Worm (Caenorhabditis elegans): ENCODE data around the gene nspd-3.
"Not testable (repeated sequence)": the region's sequence is repeated elsewhere in the genome, so short reads cannot be mapped to it uniquely, and the experiment has no call there.

nspd-3 gene

DNA sequence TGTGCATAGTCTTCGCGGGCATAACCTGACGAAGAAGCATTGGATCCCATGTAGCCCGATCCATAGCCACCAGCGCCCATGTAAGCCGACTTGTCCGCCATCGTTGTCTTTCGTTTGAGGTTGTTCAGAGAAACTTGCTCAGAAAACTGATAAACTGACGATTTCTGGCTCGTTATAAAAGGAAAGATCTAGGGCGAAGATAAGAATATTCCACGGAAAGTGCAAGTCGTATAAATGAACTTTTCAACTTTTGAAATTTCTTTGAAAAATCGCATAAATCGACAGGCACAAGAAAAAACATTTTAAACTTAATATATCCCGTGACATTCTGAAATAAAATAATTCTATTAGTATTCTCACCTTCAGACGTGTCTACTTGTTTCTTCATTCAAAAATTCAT is at the start of gene nspd-3, which contains the start of gene C24D10.2:
Gene nspd-3, minus strand, starts transcription at position 101 of the 400 bp plus-strand sequence.
Gene C24D10.2, plus strand, starts transcription at position 399 of the 400 bp plus-strand sequence.
- TF ChIP-seq dao-5, him-1, W03F9.2 (tag; optimal IDR thresholded peaks at IDR 0.05): not testable (repeated sequence)

DNA sequence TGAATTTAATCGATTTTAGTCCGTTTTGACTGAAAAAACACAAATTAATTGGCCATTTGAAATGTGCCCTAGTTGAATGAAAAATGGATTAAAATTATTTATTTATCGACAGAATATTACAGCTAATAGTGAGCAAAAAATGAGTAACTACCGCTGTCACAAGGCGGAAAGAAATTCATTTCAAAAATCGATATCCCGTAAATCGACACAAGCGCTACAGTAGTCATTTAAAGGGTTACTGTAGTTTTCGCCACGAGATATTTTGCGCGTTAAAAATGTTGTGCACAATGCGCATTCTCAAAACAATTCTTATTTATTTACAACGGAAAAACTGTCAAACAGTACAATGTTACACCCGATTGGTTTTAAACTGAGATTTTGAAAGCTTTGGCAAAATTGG is 47.8 kb upstream of the nspd-3 start:
- no peak for TF ChIP-seq him-1 (tag; optimal IDR thresholded peaks at IDR 0.05)

DNA sequence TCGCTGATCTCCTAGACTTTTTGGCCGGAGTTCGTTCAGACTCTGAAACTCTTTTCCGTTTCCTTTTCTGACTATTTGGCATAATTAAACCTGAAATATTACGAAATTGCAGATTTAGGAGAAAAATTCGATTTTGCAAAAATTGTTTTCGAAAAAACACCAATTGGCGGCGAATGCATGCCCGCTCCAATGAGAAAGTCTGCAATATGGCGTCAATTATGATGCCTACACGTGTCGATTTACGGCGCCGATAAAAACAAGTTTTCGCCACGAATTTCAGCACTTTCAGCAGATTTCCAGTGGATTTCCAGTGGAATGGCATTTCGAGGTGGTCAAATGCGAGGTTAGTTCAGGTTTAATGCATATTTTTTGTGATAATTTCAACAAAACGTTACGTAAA is 46.5 kb upstream of the nspd-3 start, which contains the start of the genes Y59E9AL.36 and nbet-1:
Gene Y59E9AL.36, minus strand, starts transcription at position 92 of the 400 bp plus-strand sequence.
Gene nbet-1, plus strand, starts transcription at position 112 of the 400 bp plus-strand sequence.
- TF ChIP-seq him-1 (tag; optimal IDR thresholded peaks at IDR 0.05) (no peak), dao-5 (tag; optimal IDR thresholded peaks at IDR 0.05) (no peak), W03F9.2 (tag; optimal IDR thresholded peaks at IDR 0.05) (peak; percentile 64)

DNA sequence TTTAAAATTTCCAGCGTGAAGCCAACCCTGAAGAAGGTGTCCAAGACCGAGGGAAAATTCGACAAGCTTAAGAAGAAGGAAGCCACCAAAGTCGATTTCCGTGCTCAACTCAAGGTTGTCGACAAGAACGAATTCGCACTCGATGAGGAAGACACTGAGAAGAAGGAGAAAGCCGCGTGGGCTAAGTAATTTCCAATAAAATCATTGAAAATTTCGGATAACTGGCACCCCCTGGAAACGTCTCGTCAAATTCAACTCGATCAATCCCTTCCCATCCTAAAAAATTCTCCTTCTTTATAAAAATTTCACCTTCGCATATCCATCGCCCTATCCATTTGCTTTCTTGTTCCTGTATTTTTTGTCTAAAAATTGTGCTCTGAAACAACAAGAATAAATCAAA is 43.9 kb upstream of the nspd-3 start:
- TF ChIP-seq W03F9.2 (tag; optimal IDR thresholded peaks at IDR 0.05) (no peak), dao-5 (tag; optimal IDR thresholded peaks at IDR 0.05) (no peak), him-1 (tag; optimal IDR thresholded peaks at IDR 0.05) (no peak)

ce11 chrIV:5204573-5204972 is 41.7 kb upstream of the nspd-3 start, which contains the start of gene tni-4:
Gene tni-4 (plus strand): TSS chrIV:5204591.
- TF ChIP-seq dao-5 (tag; optimal IDR thresholded peaks at IDR 0.05): no peak
- TF ChIP-seq him-1 (tag; optimal IDR thresholded peaks at IDR 0.05): no peak
- no peak for TF ChIP-seq W03F9.2 (tag; optimal IDR thresholded peaks at IDR 0.05)

- TF ChIP-seq dao-5 (tag; optimal IDR thresholded peaks at IDR 0.05) (no peak), him-1 (tag; optimal IDR thresholded peaks at IDR 0.05) (no peak)
Observed at ce11 chrIV:5202575-5202974, 39.7 kb upstream of the nspd-3 start.

- TF ChIP-seq him-1 (tag; optimal IDR thresholded peaks at IDR 0.05) (no peak), W03F9.2 (tag; optimal IDR thresholded peaks at IDR 0.05) (no peak), dao-5 (tag; optimal IDR thresholded peaks at IDR 0.05) (no peak)
Observed at ce11 chrIV:5200813-5201212, 38.0 kb upstream of the nspd-3 start.

- TF ChIP-seq dao-5 (tag; optimal IDR thresholded peaks at IDR 0.05) (no peak), him-1 (tag; optimal IDR thresholded peaks at IDR 0.05) (no peak), W03F9.2 (tag; optimal IDR thresholded peaks at IDR 0.05) (no peak)
Observed at ce11 chrIV:5195531-5195930, 32.7 kb upstream of the nspd-3 start, which contains the start of gene gpa-18. Gene gpa-18 (minus strand): TSS chrIV:5195631.

DNA sequence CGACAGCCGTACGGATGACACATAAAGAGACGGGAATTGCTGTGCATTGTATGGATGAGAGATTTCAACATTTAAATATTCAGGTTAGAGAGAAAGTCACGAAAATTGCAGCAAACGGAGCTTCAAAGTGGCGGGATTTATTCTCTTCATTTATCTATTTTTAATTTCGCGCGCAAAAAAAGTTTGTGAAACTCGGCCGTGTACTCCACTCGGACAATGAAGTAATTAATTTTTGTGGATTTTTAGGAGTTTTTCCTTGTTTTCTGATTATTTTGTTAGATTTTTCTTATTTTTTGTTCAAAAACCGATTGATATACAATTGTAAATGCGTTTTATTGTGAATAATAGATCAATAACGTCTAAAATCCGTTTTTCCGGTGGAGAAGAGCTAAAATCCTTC is 25.2 kb upstream of the nspd-3 start:
- TF ChIP-seq dao-5 (tag; optimal IDR thresholded peaks at IDR 0.05) (no peak), W03F9.2 (tag; optimal IDR thresholded peaks at IDR 0.05) (no peak), him-1 (tag; optimal IDR thresholded peaks at IDR 0.05) (no peak)

DNA sequence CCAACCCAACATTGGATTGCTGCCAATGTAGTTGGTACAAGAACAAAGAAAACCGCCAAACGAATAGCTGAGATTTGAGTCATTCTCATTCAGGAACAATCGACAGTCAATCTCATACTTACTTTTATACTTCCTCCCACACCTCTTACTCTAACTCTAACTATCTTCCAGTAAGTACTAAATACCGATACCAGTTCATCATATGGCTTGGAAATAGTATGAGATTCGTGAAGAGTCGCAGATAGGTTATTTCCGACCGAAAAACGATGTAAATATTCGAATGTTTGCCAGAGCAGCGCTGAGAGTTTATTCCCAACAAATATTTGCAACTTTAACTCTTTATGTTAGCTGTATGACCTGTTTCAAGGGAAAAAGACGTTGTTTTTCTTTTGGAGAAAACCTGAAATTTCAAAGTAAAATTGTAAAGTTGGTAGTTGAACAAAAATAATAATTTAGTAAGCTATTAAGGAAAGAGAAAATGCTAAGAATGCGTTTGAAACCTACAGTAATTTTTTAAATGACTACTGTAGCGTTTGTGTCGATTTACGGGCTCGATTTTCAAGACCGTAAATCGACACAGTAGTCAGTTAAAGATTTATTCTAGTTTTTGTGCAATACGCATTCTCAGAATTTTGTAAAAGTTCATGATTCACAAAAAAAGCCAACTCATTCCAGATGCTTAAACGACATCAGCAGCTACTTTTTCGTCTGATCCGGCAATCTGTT is 23.8 kb upstream of the nspd-3 start, which contains the start of the genes W03F8.6 and mtrf-1L:
Gene W03F8.6, minus strand, starts transcription at position 101 of the 726 bp plus-strand sequence.
Gene mtrf-1L, plus strand, starts transcription at position 676 of the 726 bp plus-strand sequence.
- TF ChIP-seq dao-5 (tag; optimal IDR thresholded peaks at IDR 0.05) (no peak), W03F9.2 (tag; optimal IDR thresholded peaks at IDR 0.05) (no peak), him-1 (tag; optimal IDR thresholded peaks at IDR 0.05) (no peak)

- TF ChIP-seq W03F9.2 (tag; optimal IDR thresholded peaks at IDR 0.05): peak; percentile 93
- TF ChIP-seq him-1 (tag; optimal IDR thresholded peaks at IDR 0.05): no peak
- no peak for TF ChIP-seq dao-5 (tag; optimal IDR thresholded peaks at IDR 0.05)
Observed at ce11 chrIV:5183755-5184166, 20.9 kb upstream of the nspd-3 start, which contains the start of gene W03F8.4. Gene W03F8.4 (plus strand): TSS chrIV:5184123.

DNA sequence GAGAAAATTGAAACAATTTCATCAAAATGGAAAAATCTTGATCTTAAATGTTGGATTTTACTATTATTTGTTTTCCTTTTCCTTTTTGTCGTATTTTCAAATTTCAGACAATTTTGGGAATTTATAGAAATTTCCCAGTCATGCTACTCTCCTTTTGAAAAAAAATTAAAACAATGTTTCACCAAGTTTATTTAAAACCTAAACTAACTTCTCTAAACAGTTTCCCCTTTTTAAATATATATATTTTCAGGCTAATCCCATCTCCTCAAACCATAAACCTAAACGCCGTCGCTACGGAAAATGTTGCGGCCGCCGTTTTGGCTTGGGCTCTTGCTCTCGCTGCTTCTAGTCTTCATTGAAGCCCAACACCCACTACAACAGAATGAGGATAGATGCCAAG is 10.2 kb upstream of the nspd-3 start, which contains the start of gene lam-1:
Gene lam-1, plus strand, starts transcription at position 301 of the 400 bp plus-strand sequence.
- no peak for TF ChIP-seq dao-5 (tag; optimal IDR thresholded peaks at IDR 0.05)
- TF ChIP-seq W03F9.2 (tag; optimal IDR thresholded peaks at IDR 0.05): no peak
- no peak for TF ChIP-seq him-1 (tag; optimal IDR thresholded peaks at IDR 0.05)

- TF ChIP-seq him-1 (tag; optimal IDR thresholded peaks at IDR 0.05): no peak
- no peak for TF ChIP-seq dao-5 (tag; optimal IDR thresholded peaks at IDR 0.05)
- no peak for TF ChIP-seq W03F9.2 (tag; optimal IDR thresholded peaks at IDR 0.05)
Observed at ce11 chrIV:5171994-5172528, 9.2 kb upstream of the nspd-3 start.

- TF ChIP-seq dao-5 (tag; optimal IDR thresholded peaks at IDR 0.05) (no peak), him-1 (tag; optimal IDR thresholded peaks at IDR 0.05) (no peak), W03F9.2 (tag; optimal IDR thresholded peaks at IDR 0.05) (no peak)
Observed at ce11 chrIV:5169335-5169734, 6.5 kb upstream of the nspd-3 start.

Data from whole organism, L4/young adult.